Fruit fly (Drosophila melanogaster) S2 (cell line): ENCODE measurements around the gene CG4440.

Experiments used
- CG8478 ChIP-seq: fragments of >200 bp; optimal IDR thresholded peaks from 2 replicates; lab custom pipeline; 2018
- CTCF ChIP-seq, 2 experiments: fragments of >200 bp; optimal IDR thresholded peaks; 2 replicates each; lab custom pipeline; 2018

- TF ChIP-seq CTCF (optimal IDR thresholded peaks at IDR 0.05; lab: Kevin White, UChicago), result no peak
- TF ChIP-seq CG8478 (lab: Kevin White, UChicago), result no peak
These were observed 7.7 kb upstream of the CG4440 start for dm6 chr2L:16321872-16322631.
